Fruit fly (Drosophila melanogaster) whole organism, embryonic: ENCODE results near the gene Lcp65Ab1.
A peak's percentile ranks its signal among the peaks of the same experiment; 100 is the strongest.

Source experiments
- Atf6 ChIP-seq: fragments of 200-800 bp; sonication (Bioruptor generic); IDR thresholded peaks from 2 replicates; pipeline ENCODE4 v1.3.6; 2022; ENCODE audit warnings: missing biosample characterization, missing genetic modification characterization
- B-H2 ChIP-seq: fragments of 200-800 bp; sonication (Bioruptor generic); optimal IDR thresholded peaks from 2 replicates; lab custom pipeline; 2018; ENCODE audit warnings: missing biosample characterization, mild to moderate bottlenecking, missing genetic modification characterization
- CG10321 ChIP-seq: fragments of 200-800 bp; sonication (Bioruptor generic); IDR thresholded peaks from 2 replicates; pipeline ENCODE4 v1.3.6; 2022; ENCODE audit warnings: missing biosample characterization, missing genetic modification characterization
- CG10366 ChIP-seq: fragments of 200-800 bp; sonication (Bioruptor generic); IDR thresholded peaks from 2 replicates; pipeline ENCODE4 v1.3.6; 2022; ENCODE audit warnings: missing biosample characterization, missing genetic modification characterization
- CG13775 ChIP-seq: fragments of 200-800 bp; sonication (Bioruptor generic); optimal IDR thresholded peaks from 3 replicates; lab custom pipeline; 2017; ENCODE audit warnings: missing biosample characterization, mild to moderate bottlenecking, missing genetic modification characterization
- CG14014 ChIP-seq: fragments of 200-800 bp; sonication (Bioruptor generic); IDR thresholded peaks from 2 replicates; pipeline ENCODE4 v1.3.6; 2022; ENCODE audit warnings: missing biosample characterization, missing genetic modification characterization
- CG30020 ChIP-seq: fragments of 200-800 bp; optimal IDR thresholded peaks from 2 replicates; lab custom pipeline; 2019; ENCODE audit warnings: missing biosample characterization, mild to moderate bottlenecking, missing genetic modification characterization, moderate library complexity
- CG34422 ChIP-seq: fragments of 200-800 bp; sonication (Bioruptor generic); IDR thresholded peaks from 3 replicates; pipeline ENCODE4 v1.3.6; 2022; ENCODE audit warnings: missing biosample characterization, missing genetic modification characterization
- CG3726 ChIP-seq: fragments of 200-800 bp; sonication (Bioruptor generic); IDR thresholded peaks from 3 replicates; pipeline ENCODE4, ENCODE4 v1.3.6; 2022; ENCODE audit warnings: missing biosample characterization, missing genetic modification characterization
- CG3838 ChIP-seq: fragments of 200-800 bp; sonication (Bioruptor generic); optimal IDR thresholded peaks from 3 replicates; lab custom pipeline; 2016; ENCODE audit warnings: missing biosample characterization, missing genetic modification characterization
- CG4424 ChIP-seq: fragments of 200-800 bp; sonication (Bioruptor generic); optimal IDR thresholded peaks from 3 replicates; lab custom pipeline; 2016; ENCODE audit warnings: missing biosample characterization, missing genetic modification characterization
- CG4707 ChIP-seq: fragments of 200-800 bp; sonication (Bioruptor generic); optimal IDR thresholded peaks from 2 replicates; lab custom pipeline; 2018; ENCODE audit warnings: missing biosample characterization, mild to moderate bottlenecking, missing genetic modification characterization, moderate library complexity
- CG4820 ChIP-seq: fragments of 200-800 bp; sonication (Bioruptor generic); optimal IDR thresholded peaks from 3 replicates; lab custom pipeline; 2016; ENCODE audit warnings: missing biosample characterization, missing genetic modification characterization
- CG6683 ChIP-seq: fragments of 200-800 bp; sonication (Bioruptor generic); optimal IDR thresholded peaks from 2 replicates; lab custom pipeline; 2017; ENCODE audit warnings: missing biosample characterization, mild to moderate bottlenecking, missing genetic modification characterization, missing genetic modification reagents
- CG7987 ChIP-seq: fragments of 200-800 bp; sonication (Bioruptor generic); optimal IDR thresholded peaks from 2 replicates; lab custom pipeline; 2018; ENCODE audit warnings: missing biosample characterization, mild to moderate bottlenecking, missing genetic modification characterization, moderate library complexity
- CG8924 ChIP-seq: fragments of 200-800 bp; optimal IDR thresholded peaks from 3 replicates; lab custom pipeline; 2019; ENCODE audit warnings: missing biosample characterization, mild to moderate bottlenecking, missing genetic modification characterization, moderate library complexity
- D19A ChIP-seq: fragments of 200-800 bp; optimal IDR thresholded peaks from 3 replicates; lab custom pipeline; 2019; ENCODE audit warnings: missing biosample characterization, mild to moderate bottlenecking, missing genetic modification characterization, moderate library complexity
- Dek ChIP-seq: fragments of 200-800 bp; sonication (Bioruptor generic); optimal IDR thresholded peaks from 3 replicates; lab custom pipeline; 2019; ENCODE audit warnings: missing biosample characterization, mild to moderate bottlenecking, missing genetic modification characterization, moderate library complexity
- Dip3 ChIP-seq: fragments of 200-800 bp; sonication (Bioruptor generic); optimal IDR thresholded peaks from 3 replicates; lab custom pipeline; 2016; ENCODE audit warnings: missing biosample characterization, missing genetic modification characterization
- E2f2 ChIP-seq: fragments of 200-800 bp; sonication (Bioruptor generic); IDR thresholded peaks from 2 replicates; pipeline ENCODE4 v1.3.6; 2022; ENCODE audit warnings: missing biosample characterization, missing genetic modification characterization
- Fer1 ChIP-seq: fragments of 200-800 bp; sonication (Bioruptor generic); optimal IDR thresholded peaks from 2 replicates; lab custom pipeline; 2017; ENCODE audit warnings: missing biosample characterization, mild to moderate bottlenecking, missing genetic modification characterization
- HHEX ChIP-seq: fragments of 200-800 bp; sonication (Bioruptor generic); optimal IDR thresholded peaks from 3 replicates; lab custom pipeline; 2017; ENCODE audit warnings: missing biosample characterization, mild to moderate bottlenecking, missing genetic modification characterization, missing genetic modification reagents
- HLHmδ ChIP-seq: fragments of 200-800 bp; sonication (Bioruptor generic); optimal IDR thresholded peaks from 2 replicates; lab custom pipeline; 2018; ENCODE audit warnings: missing biosample characterization, mild to moderate bottlenecking, missing genetic modification characterization, moderate library complexity
- Hsf ChIP-seq: fragments of 200-800 bp; sonication (Bioruptor generic); optimal IDR thresholded peaks from 3 replicates; lab custom pipeline; 2016; ENCODE audit warnings: missing biosample characterization, missing genetic modification characterization
- Max ChIP-seq: fragments of 200-800 bp; sonication (Bioruptor generic); optimal IDR thresholded peaks from 2 replicates; lab custom pipeline; 2016; ENCODE audit warnings: missing biosample characterization, mild to moderate bottlenecking, missing genetic modification characterization
- Optix ChIP-seq: fragments of 200-800 bp; sonication (Bioruptor generic); IDR thresholded peaks from 3 replicates; pipeline ENCODE4 v1.3.6; 2022; ENCODE audit warnings: missing biosample characterization, missing genetic modification characterization
- Poxn ChIP-seq: fragments of 200-800 bp; sonication (Bioruptor generic); IDR thresholded peaks from 2 replicates; pipeline ENCODE4 v1.3.6; 2022; ENCODE audit warnings: missing biosample characterization, missing genetic modification characterization
- Sry-β ChIP-seq: fragments of 200-800 bp; sonication (Bioruptor generic); optimal IDR thresholded peaks from 2 replicates; lab custom pipeline; 2018; ENCODE audit warnings: missing biosample characterization, mild to moderate bottlenecking, missing genetic modification characterization, moderate library complexity
- bowl ChIP-seq: fragments of 200-800 bp; sonication (Bioruptor generic); IDR thresholded peaks from 2 replicates; pipeline ENCODE4 v1.3.6; 2022; ENCODE audit warnings: missing biosample characterization, missing genetic modification characterization
- ci ChIP-seq: fragments of 200-800 bp; sonication (Bioruptor generic); IDR thresholded peaks from 3 replicates; pipeline ENCODE4 v1.3.6; 2022; ENCODE audit warnings: missing biosample characterization, missing genetic modification characterization
- cwo ChIP-seq: fragments of 200-800 bp; sonication (Bioruptor generic); optimal IDR thresholded peaks from 3 replicates; lab custom pipeline; 2017; ENCODE audit warnings: missing biosample characterization, missing genetic modification characterization, mild to moderate bottlenecking, moderate library complexity, missing genetic modification reagents
- ewg ChIP-seq: fragments of 200-800 bp; sonication (Bioruptor generic); optimal IDR thresholded peaks from 3 replicates; lab custom pipeline; 2017; ENCODE audit warnings: mild to moderate bottlenecking, missing biosample characterization, missing genetic modification reagents, missing genetic modification characterization
- fru ChIP-seq: fragments of >200 bp; optimal IDR thresholded peaks from 2 replicates; lab custom pipeline; 2017
- fu2 ChIP-seq: fragments of 200-800 bp; sonication (Bioruptor generic); optimal IDR thresholded peaks from 2 replicates; lab custom pipeline; 2016; ENCODE audit warnings: missing biosample characterization, missing genetic modification characterization
- gsb-n ChIP-seq: fragments of 200-800 bp; sonication (Bioruptor generic); optimal IDR thresholded peaks from 3 replicates; lab custom pipeline; 2018; ENCODE audit warnings: missing biosample characterization, mild to moderate bottlenecking, missing genetic modification characterization
- her ChIP-seq: fragments of 200-800 bp; sonication (Bioruptor generic); optimal IDR thresholded peaks from 2 replicates; lab custom pipeline; 2016; ENCODE audit warnings: missing biosample characterization, missing genetic modification characterization
- hkb ChIP-seq, 2 experiments: fragments of 200-800 bp in 1 of 2; fragments of >200 bp in 1 of 2; sonication (Bioruptor generic) in 1 of 2; IDR thresholded peaks in 1 of 2; optimal IDR thresholded peaks in 1 of 2; 2 replicates each; pipeline versions ENCODE4 v1.3.6 to Lab custom; 2017 to 2022; ENCODE audit warnings: missing biosample characterization in 1 of 2, missing genetic modification characterization in 1 of 2
- hth ChIP-seq: fragments of >200 bp; optimal IDR thresholded peaks from 2 replicates; lab custom pipeline; 2017; ENCODE audit warnings: inconsistent platforms
- kni ChIP-seq: fragments of 200-800 bp; sonication (Bioruptor generic); optimal IDR thresholded peaks from 3 replicates; lab custom pipeline; 2017; ENCODE audit warnings: mild to moderate bottlenecking, missing biosample characterization, missing genetic modification reagents, missing genetic modification characterization
- nau ChIP-seq: fragments of 200-800 bp; sonication (Bioruptor generic); optimal IDR thresholded peaks from 3 replicates; lab custom pipeline; 2017; ENCODE audit warnings: missing biosample characterization, mild to moderate bottlenecking, missing genetic modification characterization, missing genetic modification reagents
- otp ChIP-seq: fragments of 200-800 bp; sonication (Bioruptor generic); IDR thresholded peaks from 3 replicates; pipeline ENCODE4, ENCODE4 v1.3.6; 2022; ENCODE audit warnings: missing biosample characterization, missing genetic modification characterization
- pan ChIP-seq, 4 experiments: fragments of >200 bp in 3 of 4; fragments of 200-800 bp in 1 of 4; sonication (Bioruptor generic) in 1 of 4; optimal IDR thresholded peaks in 3 of 4; IDR thresholded peaks in 1 of 4; 2 replicates each; pipeline versions ENCODE4 v1.3.6 to Lab custom; 2017 to 2022; ENCODE audit warnings: missing biosample characterization in 2 of 4, missing genetic modification characterization in 2 of 4, mixed read lengths in 1 of 4
- pzg ChIP-seq: fragments of 200-800 bp; sonication (Bioruptor generic); optimal IDR thresholded peaks from 3 replicates; lab custom pipeline; 2018; ENCODE audit warnings: missing biosample characterization, mild to moderate bottlenecking, missing genetic modification characterization, moderate library complexity
- sd ChIP-seq: fragments of 200-800 bp; sonication (Bioruptor generic); optimal IDR thresholded peaks from 3 replicates; lab custom pipeline; 2018; ENCODE audit warnings: missing biosample characterization, mild to moderate bottlenecking, missing genetic modification characterization, moderate library complexity
- sob ChIP-seq: fragments of 200-800 bp; sonication (Bioruptor generic); IDR thresholded peaks from 2 replicates; pipeline ENCODE4 v1.3.6; 2022; ENCODE audit warnings: missing biosample characterization, missing genetic modification characterization
- tin ChIP-seq: fragments of 200-800 bp; sonication (Bioruptor generic); optimal IDR thresholded peaks from 3 replicates; lab custom pipeline; 2016; ENCODE audit warnings: missing biosample characterization, missing genetic modification characterization
- vfl ChIP-seq: fragments of 200-800 bp; sonication (Bioruptor generic); optimal IDR thresholded peaks from 2 replicates; lab custom pipeline; 2016; ENCODE audit warnings: missing biosample characterization, missing genetic modification characterization
- zf30C ChIP-seq: fragments of 200-800 bp; sonication (Bioruptor generic); optimal IDR thresholded peaks from 3 replicates; lab custom pipeline; 2018; ENCODE audit warnings: missing biosample characterization, mild to moderate bottlenecking, missing genetic modification characterization

Gene Lcp65Ab1

dm6 chr3L:6124616-6125408 is 24.5 kb upstream of the Lcp65Ab1 start (continued):
- peak; percentile 59 for TF ChIP-seq hkb (optimal IDR thresholded peaks at IDR 0.05; lab: Kevin White, UChicago)
- peak; percentile 91 for TF ChIP-seq hkb (GFP tag; IDR thresholded peaks at IDR 0.05; lab: Robert Waterston, UW)
- peak; percentile 97 for TF ChIP-seq CG30020 (tag; lab: Kevin White, UChicago)
- TF ChIP-seq D19A (tag; lab: Kevin White, UChicago): peak; percentile 24
- peak; percentile 78 for TF ChIP-seq CG34422 (GFP tag; lab: Robert Waterston, UW)
- peak; percentile 87 for TF ChIP-seq HHEX (GFP tag; lab: Kevin White, UChicago)
- TF ChIP-seq zf30C (GFP tag; lab: Kevin White, UChicago): no peak
- TF ChIP-seq CG3838 (GFP tag; lab: Kevin White, UChicago): peak; percentile 4
- peak; percentile 17 for TF ChIP-seq pzg (GFP tag; lab: Kevin White, UChicago)
- peak; percentile 47 for TF ChIP-seq CG4820 (GFP tag; lab: Kevin White, UChicago)
- peak; percentile 49 for TF ChIP-seq ewg (GFP tag; lab: Kevin White, UChicago)
- no peak for TF ChIP-seq CG8924 (tag; lab: Kevin White, UChicago)
- TF ChIP-seq vfl (GFP tag; lab: Kevin White, UChicago): no peak
- TF ChIP-seq Dek: no peak
- peak; percentile 62 for TF ChIP-seq Sry-β
- TF ChIP-seq ci (GFP tag; lab: Robert Waterston, UW): peak; percentile 98
- peak; percentile 94 for TF ChIP-seq CG7987 (GFP tag; lab: Kevin White, UChicago)
- peak; percentile 70; the same call in 1 of the 2 replicates for TF ChIP-seq CG14014 (GFP tag; lab: Robert Waterston, UW)
- TF ChIP-seq fru (lab: Kevin White, UChicago): no peak
- peak; percentile 56; the same call in 1 of the 2 replicates for TF ChIP-seq CG10321 (GFP tag; lab: Robert Waterston, UW)
- peak; percentile 72 for TF ChIP-seq CG10366 (GFP tag; lab: Robert Waterston, UW)
- TF ChIP-seq Dip3 (GFP tag; lab: Kevin White, UChicago): no peak
- TF ChIP-seq fu2 (GFP tag; lab: Kevin White, UChicago): no peak
- TF ChIP-seq Poxn: no peak
- peak; percentile 25 for TF ChIP-seq cwo (GFP tag; lab: Kevin White, UChicago)
- TF ChIP-seq CG4707: peak; percentile 83
- peak; percentile 97 for TF ChIP-seq HLHmδ
- TF ChIP-seq CG6683: peak; percentile 61
- TF ChIP-seq her (GFP tag; lab: Kevin White, UChicago): peak; percentile 64
- peak; percentile 53 for TF ChIP-seq Hsf (GFP tag; lab: Kevin White, UChicago)
- peak; percentile 89 for TF ChIP-seq Fer1 (GFP tag; lab: Kevin White, UChicago)
- no peak for TF ChIP-seq Optix (GFP tag; lab: Robert Waterston, UW)
- TF ChIP-seq nau (GFP tag; lab: Kevin White, UChicago): peak; percentile 87
- TF ChIP-seq otp (GFP tag; lab: Robert Waterston, UW): peak; percentile 92
- 0 out of 3 replicates have a peak, but pooled peaks have one; percentile 43 for TF ChIP-seq CG3726 (GFP tag; lab: Robert Waterston, UW)
- peak; percentile 63 for TF ChIP-seq gsb-n (tag; lab: Kevin White, UChicago)
- peak; percentile 69 for TF ChIP-seq tin (GFP tag; lab: Kevin White, UChicago)
- TF ChIP-seq CG13775 (GFP tag; lab: Kevin White, UChicago): peak; percentile 62
- peak; percentile 87 for TF ChIP-seq sob (GFP tag; lab: Robert Waterston, UW)
- TF ChIP-seq B-H2 (GFP tag; lab: Kevin White, UChicago): peak; percentile 71
- peak; percentile 40 for TF ChIP-seq Max (GFP tag; lab: Kevin White, UChicago)
- TF ChIP-seq sd (tag; lab: Kevin White, UChicago): peak; percentile 10
- no peak for TF ChIP-seq pan (optimal IDR thresholded peaks at IDR 0.05; lab: Kevin White, UChicago)
- peak in 1 of 2 experiments; percentile 88 for TF ChIP-seq pan (GFP tag; optimal IDR thresholded peaks at IDR 0.05 in 1 of 2, IDR thresholded peaks at IDR 0.05 in 1 of 2)
- TF ChIP-seq kni: peak; percentile 83
- TF ChIP-seq E2f2: peak; percentile 64
- peak; percentile 61; the same call in 1 of the 2 replicates for TF ChIP-seq bowl (GFP tag; lab: Robert Waterston, UW)
- no peak for TF ChIP-seq hth (lab: Kevin White, UChicago)
- TF ChIP-seq Atf6 (GFP tag; lab: Robert Waterston, UW): peak; percentile 71
- peak; percentile 85 for TF ChIP-seq CG4424 (GFP tag; lab: Kevin White, UChicago)
